Fruit fly (Drosophila melanogaster): ENCODE measurements around the gene Rab11.

Gene Rab11

DNA sequence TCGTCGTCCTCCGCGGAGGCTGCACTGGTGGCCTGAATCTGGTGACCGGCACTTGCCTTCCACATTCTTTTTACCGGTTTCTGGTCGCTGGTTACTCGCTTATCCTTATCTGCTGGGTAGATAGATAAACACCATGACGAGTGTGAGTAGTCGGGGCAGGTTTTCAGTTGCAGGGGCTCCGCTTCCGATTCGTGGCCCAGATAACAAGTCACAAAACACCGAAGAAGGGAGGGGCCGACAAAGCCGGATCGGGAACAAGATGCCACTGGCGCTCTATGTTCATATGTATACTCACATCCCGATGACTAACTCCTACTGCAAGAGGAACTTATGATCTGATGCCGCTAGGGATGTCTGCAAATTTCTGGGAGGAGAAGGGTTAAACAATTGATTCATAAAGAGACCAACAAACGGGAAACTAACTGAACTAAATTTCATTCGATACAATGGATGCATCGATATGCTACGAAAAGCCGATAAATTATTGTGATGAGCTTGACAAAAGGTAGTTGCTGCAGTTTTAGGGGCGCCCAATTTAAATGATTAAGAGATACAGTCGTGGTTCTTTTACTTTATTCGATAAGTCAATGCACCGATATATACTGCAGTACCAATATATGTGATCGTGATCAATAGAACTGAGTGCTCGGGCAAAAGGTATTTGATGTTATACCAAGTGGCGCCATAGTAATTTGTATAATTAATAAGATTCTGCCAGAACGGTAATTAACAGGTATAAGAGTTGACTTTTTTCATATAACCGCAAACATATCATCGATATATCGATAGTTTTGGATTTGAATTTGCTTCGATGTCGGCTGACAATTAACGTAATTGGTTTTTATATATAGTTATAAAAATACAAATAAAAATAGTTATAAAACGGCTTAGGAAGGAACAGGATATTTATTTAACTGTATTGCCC lies 46.9 kb upstream of the Rab11 start, which contains the start of gene Cortactin (continued):
- TF ChIP-seq onecut (GFP tag; IDR thresholded peaks at IDR 0.05), result peak; percentile 27; the same call in 1 of the 2 replicates
- TF ChIP-seq CG12659 (GFP tag; optimal IDR thresholded peaks at IDR 0.05), result peak; percentile 62
- no peak for TF ChIP-seq grau (tag; optimal IDR thresholded peaks at IDR 0.05)
- TF ChIP-seq NC2α (GFP tag; optimal IDR thresholded peaks at IDR 0.05), result no peak
- peak; percentile 19 for TF ChIP-seq CoRest (tag; optimal IDR thresholded peaks at IDR 0.05)
- peak; percentile 43 for TF ChIP-seq Ets65A (GFP tag)
- TF ChIP-seq dm (GFP tag; optimal IDR thresholded peaks at IDR 0.05), result no peak
- peak; percentile 5 for TF ChIP-seq Hr3 (GFP tag; optimal IDR thresholded peaks at IDR 0.05)
- no peak for TF ChIP-seq sim (GFP tag; IDR thresholded peaks at IDR 0.05)
- TF ChIP-seq CrebB (tag; optimal IDR thresholded peaks at IDR 0.05), result no peak
- TF ChIP-seq mirr (GFP tag; optimal IDR thresholded peaks at IDR 0.05), result peak; percentile 9
- peak; percentile 68 for TF ChIP-seq CG34376 (GFP tag; optimal IDR thresholded peaks at IDR 0.05)
- no peak for TF ChIP-seq CG8359 (GFP tag; optimal IDR thresholded peaks at IDR 0.05; ENCODE audit: borderline replicate concordance)
- TF ChIP-seq Mad (GFP tag; optimal IDR thresholded peaks at IDR 0.05), result no peak
- no peak for TF ChIP-seq Hr39 (optimal IDR thresholded peaks at IDR 0.05)
- TF ChIP-seq CG3838 (GFP tag; optimal IDR thresholded peaks at IDR 0.05), result no peak
- TF ChIP-seq CG11723 (GFP tag; optimal IDR thresholded peaks at IDR 0.05), result no peak
- no peak for TF ChIP-seq gcm (GFP tag; optimal IDR thresholded peaks at IDR 0.05)
- peak; percentile 33 for TF ChIP-seq CG10267 (tag; optimal IDR thresholded peaks at IDR 0.05)
- no peak for TF ChIP-seq lab (GFP tag; optimal IDR thresholded peaks at IDR 0.05)
- TF ChIP-seq dmrt99B (tag; optimal IDR thresholded peaks at IDR 0.05), result no peak
- TF ChIP-seq CG4424 (GFP tag; optimal IDR thresholded peaks at IDR 0.05), result no peak
- TF ChIP-seq Med (GFP tag), result peak; percentile 28
- no peak for TF ChIP-seq CG12391 (tag; optimal IDR thresholded peaks at IDR 0.05)
- TF ChIP-seq Scr (GFP tag; IDR thresholded peaks at IDR 0.05; ENCODE audit: partially characterized antibody), result peak; percentile 87
- peak; percentile 93 for TF ChIP-seq bbx (GFP tag; IDR thresholded peaks at IDR 0.05; ENCODE audit: partially characterized antibody)
- TF ChIP-seq knrl (GFP tag; IDR thresholded peaks at IDR 0.05; ENCODE audit: partially characterized antibody), result peak; percentile 83
- no peak for TF ChIP-seq Hmx (GFP tag; optimal IDR thresholded peaks at IDR 0.05)
- peak; percentile 11 for TF ChIP-seq CG14710 (tag; optimal IDR thresholded peaks at IDR 0.05)
- TF ChIP-seq sqz (GFP tag; optimal IDR thresholded peaks at IDR 0.05), result no peak
- no peak for TF ChIP-seq CG43689 (GFP tag; IDR thresholded peaks at IDR 0.05)
- no peak for TF ChIP-seq NfI (GFP tag; optimal IDR thresholded peaks at IDR 0.05)
- TF ChIP-seq Mrtf (GFP tag; IDR thresholded peaks at IDR 0.05), result no peak
- TF ChIP-seq CG12769 (tag; optimal IDR thresholded peaks at IDR 0.05), result peak; percentile 45
- TF ChIP-seq Kr (GFP tag; optimal IDR thresholded peaks at IDR 0.05), result peak; percentile 87
- no peak for TF ChIP-seq CG10366 (GFP tag; IDR thresholded peaks at IDR 0.05)
- peak; percentile 32 for TF ChIP-seq CG33213 (GFP tag; optimal IDR thresholded peaks at IDR 0.05)
- TF ChIP-seq repo (GFP tag; optimal IDR thresholded peaks at IDR 0.05), result no peak
- TF ChIP-seq trem (tag; optimal IDR thresholded peaks at IDR 0.05), result peak; percentile 57
- no peak for TF ChIP-seq CG10431 (GFP tag; optimal IDR thresholded peaks at IDR 0.05)
- no peak for TF ChIP-seq Lim3 (GFP tag; IDR thresholded peaks at IDR 0.05)
- TF ChIP-seq eve (GFP tag; optimal IDR thresholded peaks at IDR 0.05), result no peak
- peak; percentile 90 for TF ChIP-seq ato (GFP tag; IDR thresholded peaks at IDR 0.05; ENCODE audit: partially characterized antibody)
- TF ChIP-seq CG8944 (GFP tag; optimal IDR thresholded peaks at IDR 0.05), result no peak
- peak; percentile 90 for TF ChIP-seq CG3995 (GFP tag; optimal IDR thresholded peaks at IDR 0.05)
- TF ChIP-seq rib (GFP tag; IDR thresholded peaks at IDR 0.05), result 0 out of 2 replicates have a peak, but pooled peaks have one; percentile 15
- no peak for TF ChIP-seq nau (GFP tag; optimal IDR thresholded peaks at IDR 0.05)
- TF ChIP-seq D (optimal IDR thresholded peaks at IDR 0.05), result no peak
- no peak for TF ChIP-seq D (GFP tag; optimal IDR thresholded peaks at IDR 0.05)

Measured in whole organism, embryonic.